Worm (Caenorhabditis elegans) whole organism, L3 larva: Measurements from ENCODE around the gene srx-84.

ENCODE experiments used
- daf-12 ChIP-seq: fragments of 150-350 bp; optimal IDR thresholded peaks from 2 replicates; lab custom pipeline; 2014; ENCODE audit warnings: missing biosample characterization, missing genetic modification reagents, missing genetic modification characterization
- elt-1 ChIP-seq: fragments of 150-350 bp; optimal IDR thresholded peaks from 2 replicates; lab custom pipeline; 2014; ENCODE audit warnings: missing biosample characterization, missing genetic modification characterization
- lin-39 ChIP-seq: fragments of 150-350 bp; optimal IDR thresholded peaks from 2 replicates; lab custom pipeline; 2018; ENCODE audit warnings: missing biosample characterization, missing genetic modification reagents, missing genetic modification characterization
- nhr-12 ChIP-seq: fragments of 150-350 bp; optimal IDR thresholded peaks from 2 replicates; lab custom pipeline; 2014; ENCODE audit warnings: missing biosample characterization, missing genetic modification characterization
- skn-1 ChIP-seq: fragments of 150-350 bp; optimal IDR thresholded peaks from 2 replicates; lab custom pipeline; 2014; ENCODE audit warnings: missing biosample characterization, missing genetic modification characterization

DNA sequence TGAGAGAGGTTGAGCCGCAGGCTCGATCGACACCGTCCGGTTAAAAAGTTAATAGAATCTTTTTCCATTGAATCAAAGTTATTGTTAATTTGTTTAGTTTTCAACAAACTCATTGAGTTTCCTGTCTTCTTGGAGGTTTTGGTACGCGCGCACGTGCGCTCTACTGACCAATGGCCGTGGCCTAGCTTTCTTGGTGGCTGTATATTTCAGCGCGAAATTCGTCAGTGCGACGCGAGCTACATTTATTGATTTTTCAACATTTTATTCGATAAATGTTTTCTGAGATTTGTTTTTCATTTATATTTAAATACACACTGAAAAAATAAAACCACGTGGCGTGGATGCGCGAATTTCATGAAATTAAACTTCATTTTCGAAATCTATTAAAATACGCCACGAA is 45.3 kb downstream of the srx-84 start, which contains the start of gene bir-1:
- TF ChIP-seq lin-39 (tag; lab: Kevin White, UChicago): peak; percentile 87
- TF ChIP-seq skn-1: no peak
- TF ChIP-seq nhr-12 (tag; lab: Kevin White, UChicago): no peak
- no peak for TF ChIP-seq daf-12 (tag; lab: Kevin White, UChicago)
- no peak for TF ChIP-seq elt-1 (tag; lab: Kevin White, UChicago)
